Worm (Caenorhabditis elegans) whole organism, young adult: Measurements from ENCODE around the gene sre-14.

Experiments
- hsf-1 ChIP-seq: fragments of 200-800 bp; sonication (Bioruptor generic); IDR thresholded peaks from 2 replicates; pipeline ENCODE4 v1.3.6; 2022; ENCODE audit warnings: missing genetic modification reagents, missing genetic modification characterization, missing compliant biosample characterization
- mxl-1 ChIP-seq: sonication (generic microtip); optimal IDR thresholded peaks from 2 replicates; lab custom pipeline; 2016; ENCODE audit warnings: missing genetic modification characterization, missing compliant biosample characterization
- sdz-38 ChIP-seq: sonication (generic microtip); optimal IDR thresholded peaks from 2 replicates; lab custom pipeline; 2016; ENCODE audit warnings: missing genotype, missing genetic modification characterization, missing compliant biosample characterization
- tbp1 ChIP-seq: fragments of 200-800 bp; sonication (Bioruptor generic); optimal IDR thresholded peaks from 2 replicates; lab custom pipeline; 2018; ENCODE audit warnings: mild to moderate bottlenecking, missing genetic modification characterization, missing compliant biosample characterization
- unc-62 ChIP-seq: fragments of 150-350 bp; optimal IDR thresholded peaks from 2 replicates; lab custom pipeline; 2014; ENCODE audit warnings: missing biosample characterization, missing genetic modification reagents, missing genetic modification characterization

- TF ChIP-seq tbp1 (GFP tag; lab: Kevin White, UChicago) = no peak
- no peak for TF ChIP-seq hsf-1 (GFP tag; lab: Robert Waterston, UW)
- TF ChIP-seq unc-62 (GFP tag; lab: Kevin White, UChicago) = no peak
- no peak for TF ChIP-seq mxl-1
- no peak for TF ChIP-seq sdz-38 (tag; lab: Kevin White, UChicago)
Measured at ce11 chrIV:12307720-12308119, 46.5 kb upstream of the sre-14 start, which contains the start of gene oac-57.
